Fruit fly (Drosophila melanogaster): ENCODE results near the gene CG5895.

Gene CG5895

DNA sequence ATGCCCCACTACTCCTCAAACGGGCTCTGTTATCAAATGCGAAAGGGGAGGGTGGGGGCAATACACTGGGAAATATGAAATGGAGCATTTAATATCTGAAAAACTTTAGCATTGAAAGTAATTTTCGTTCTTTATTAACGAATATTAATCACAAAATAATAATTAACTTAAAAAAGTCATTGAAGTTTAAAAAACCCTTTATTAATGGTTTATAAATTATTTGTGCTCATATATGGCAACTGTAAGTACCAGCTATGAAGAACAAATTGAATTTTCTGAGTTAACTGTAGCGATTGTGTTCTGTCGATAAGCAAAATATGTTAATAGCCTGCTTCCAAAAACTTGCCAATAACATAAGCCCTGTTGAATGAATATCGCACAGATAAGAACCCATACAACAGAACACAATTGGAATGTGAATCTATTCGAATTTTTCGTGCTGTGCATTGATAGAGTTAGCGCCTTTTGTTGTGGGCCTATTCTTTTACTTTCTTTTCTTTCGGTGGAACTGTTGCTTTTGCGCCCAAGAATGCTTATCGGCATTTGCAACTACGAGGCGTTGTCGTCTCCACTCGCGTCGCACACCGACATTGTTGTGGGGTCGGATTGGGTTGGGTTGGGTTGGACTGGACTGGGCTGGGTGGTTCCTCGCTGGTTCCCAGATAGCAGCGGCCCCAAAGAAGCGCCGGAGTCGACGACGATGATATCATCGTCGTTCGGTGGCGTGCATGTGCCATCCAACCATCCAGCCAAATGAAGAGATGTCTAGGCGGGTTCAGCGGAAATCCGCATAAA is 25.7 kb downstream of the CG5895 start:
- TF ChIP-seq gl (tag; optimal IDR thresholded peaks at IDR 0.05) (no peak), EcR (GFP tag; optimal IDR thresholded peaks at IDR 0.05) (peak; percentile 36), CG14655 (GFP tag; optimal IDR thresholded peaks at IDR 0.05) (peak; percentile 80), Snoo (tag; optimal IDR thresholded peaks at IDR 0.05) (no peak), CG32121 (GFP tag; IDR thresholded peaks at IDR 0.05) (peak; percentile 31; the same call in 1 of the 2 replicates), Pif1A (GFP tag; optimal IDR thresholded peaks at IDR 0.05) (no peak), CG8301 (tag; optimal IDR thresholded peaks at IDR 0.05) (peak; percentile 61), CG10348 (GFP tag; IDR thresholded peaks at IDR 0.05) (no peak)

DNA sequence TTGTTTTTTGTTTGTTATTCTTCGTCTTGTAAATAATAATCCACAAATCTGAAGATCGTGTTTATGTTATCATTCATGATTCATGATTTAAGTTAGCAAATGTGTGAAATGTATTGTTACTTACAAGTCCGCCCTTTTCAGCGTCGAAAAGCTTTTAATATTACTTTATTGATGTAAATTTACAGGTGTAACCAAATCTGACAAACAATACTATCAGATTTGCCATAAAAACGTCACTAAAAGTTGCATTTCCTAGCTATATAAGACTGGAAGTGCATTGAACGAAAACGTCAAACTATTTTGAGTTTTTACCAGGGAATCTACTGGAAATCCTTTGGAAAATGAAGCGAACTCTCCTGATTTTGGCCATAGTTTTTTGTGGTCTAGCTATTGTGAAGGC is 47.0 kb downstream of the CG5895 start, which contains the start of gene CG33258:
Gene CG33258, plus strand, starts transcription at position 301 of the 400 bp plus-strand sequence.
- TF ChIP-seq fd96Ca (GFP tag; IDR thresholded peaks at IDR 0.05) (no peak), Pif1B (GFP tag; optimal IDR thresholded peaks at IDR 0.05) (no peak), CG4496 (GFP tag; IDR thresholded peaks at IDR 0.05) (no peak), CG8301 (tag; optimal IDR thresholded peaks at IDR 0.05) (no peak), CG13204 (GFP tag; optimal IDR thresholded peaks at IDR 0.05) (no peak)

DNA sequence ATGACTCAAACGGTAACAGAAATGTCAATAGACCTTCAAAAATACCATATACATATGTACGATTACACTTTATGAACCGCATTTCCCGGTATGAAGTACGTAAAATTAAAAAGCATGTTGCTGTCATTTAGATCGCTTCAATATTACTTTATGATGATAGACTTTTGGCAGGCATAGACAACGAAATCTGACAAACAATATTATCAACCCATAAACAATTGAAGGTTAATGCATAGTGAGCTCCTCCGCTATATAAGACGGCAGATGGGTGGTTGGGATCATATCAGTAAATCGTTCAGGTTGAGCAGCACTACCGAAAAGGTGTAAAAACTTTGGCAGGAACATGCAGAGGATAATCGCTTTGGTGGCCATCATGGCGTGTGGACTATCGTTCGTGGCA is 48.4 kb downstream of the CG5895 start, which contains the start of gene CG13075:
Gene CG13075, plus strand, starts transcription at position 301 of the 400 bp plus-strand sequence.
- no peak for TF ChIP-seq rn (GFP tag; IDR thresholded peaks at IDR 0.05)
- no peak for TF ChIP-seq CG15710 (tag; optimal IDR thresholded peaks at IDR 0.05)
- no peak for TF ChIP-seq CG9948 (tag; optimal IDR thresholded peaks at IDR 0.05)
- TF ChIP-seq CG17806 (tag; optimal IDR thresholded peaks at IDR 0.05) = no peak
- TF ChIP-seq gl (tag; optimal IDR thresholded peaks at IDR 0.05) = no peak
- no peak for TF ChIP-seq Pif1A (GFP tag; optimal IDR thresholded peaks at IDR 0.05)
- TF ChIP-seq CG4496 (GFP tag; IDR thresholded peaks at IDR 0.05) = no peak
- no peak for TF ChIP-seq CG10348 (GFP tag; IDR thresholded peaks at IDR 0.05)
- no peak for TF ChIP-seq CG34367 (tag; optimal IDR thresholded peaks at IDR 0.05)
- no peak for TF ChIP-seq EcR (GFP tag; optimal IDR thresholded peaks at IDR 0.05)
- TF ChIP-seq CG14655 (GFP tag; optimal IDR thresholded peaks at IDR 0.05) = no peak
- no peak for TF ChIP-seq D1 (tag; optimal IDR thresholded peaks at IDR 0.05)
- no peak for TF ChIP-seq CG12605 (GFP tag; IDR thresholded peaks at IDR 0.05)
- TF ChIP-seq CG8159 (tag; optimal IDR thresholded peaks at IDR 0.05) = no peak
- TF ChIP-seq CG32121 (GFP tag; IDR thresholded peaks at IDR 0.05) = no peak
- TF ChIP-seq fd96Ca (GFP tag; IDR thresholded peaks at IDR 0.05) = no peak
- no peak for TF ChIP-seq CG8301 (tag; optimal IDR thresholded peaks at IDR 0.05)
- TF ChIP-seq Snoo (tag; optimal IDR thresholded peaks at IDR 0.05) = no peak
- TF ChIP-seq Ets98B (GFP tag; IDR thresholded peaks at IDR 0.05) = no peak
- no peak for TF ChIP-seq Pif1B (GFP tag; optimal IDR thresholded peaks at IDR 0.05)

Measured in whole organism, pupa.